Worm (Caenorhabditis elegans) whole organism, L2 larva: Measurements from ENCODE around the gene Y37E11AM.3.

Source experiments
- aly-2 ChIP-seq: fragments of 150-350 bp; optimal IDR thresholded peaks from 2 replicates; lab custom pipeline; 2014; ENCODE audit warnings: missing biosample characterization, missing genetic modification characterization
- dmd-4 ChIP-seq: sonication (generic microtip); optimal IDR thresholded peaks from 2 replicates; lab custom pipeline; 2017; ENCODE audit warnings: missing biosample characterization, missing genetic modification characterization
- egl-27 ChIP-seq: sonication (generic microtip); optimal IDR thresholded peaks from 3 replicates; lab custom pipeline; 2017; ENCODE audit warnings: missing biosample characterization, missing genetic modification reagents, missing genetic modification characterization
- nhr-237 ChIP-seq: fragments of 150-350 bp; optimal IDR thresholded peaks from 2 replicates; lab custom pipeline; 2014; ENCODE audit warnings: missing biosample characterization, missing genetic modification characterization
- unc-55 ChIP-seq: fragments of 150-350 bp; sonication (generic microtip); optimal IDR thresholded peaks from 3 replicates; lab custom pipeline; 2014; ENCODE audit warnings: missing biosample characterization, missing genetic modification reagents, missing genetic modification characterization
- unc-62 ChIP-seq: fragments of 150-350 bp; optimal IDR thresholded peaks from 2 replicates; lab custom pipeline; 2014; ENCODE audit warnings: missing biosample characterization, missing genetic modification reagents, missing genetic modification characterization
- ztf-11 ChIP-seq: sonication (generic microtip); optimal IDR thresholded peaks from 2 replicates; lab custom pipeline; 2017; ENCODE audit warnings: missing biosample characterization, missing genetic modification characterization

ce11 chrIV:3766589-3766988 is 47.6 kb upstream of the Y37E11AM.3 start, which contains the start of gene vab-2:
- TF ChIP-seq unc-62 (GFP tag; lab: Kevin White, UChicago) (no peak), egl-27 (tag; lab: Kevin White, UChicago) (no peak), unc-55 (GFP tag; lab: Kevin White, UChicago) (no peak), aly-2 (tag; lab: Kevin White, UChicago) (no peak), dmd-4 (no peak), ztf-11 (tag; lab: Kevin White, UChicago) (no peak), nhr-237 (tag; lab: Kevin White, UChicago) (no peak)
